Fruit fly (Drosophila melanogaster) whole organism, embryonic: ENCODE data around the gene asl.

ENCODE experiments used
- ATbp ChIP-seq: fragments of 200-800 bp; sonication (Bioruptor generic); optimal IDR thresholded peaks from 2 replicates; lab custom pipeline; 2017; ENCODE audit warnings: missing biosample characterization, mild to moderate bottlenecking, missing genetic modification characterization, missing genetic modification reagents
- Blimp-1 ChIP-seq: fragments of 200-800 bp; sonication (Bioruptor generic); optimal IDR thresholded peaks from 3 replicates; lab custom pipeline; 2018; ENCODE audit warnings: missing biosample characterization, missing genetic modification characterization, mild to moderate bottlenecking, moderate library complexity, missing genetic modification reagents
- CG10209 ChIP-seq: fragments of 200-800 bp; sonication (Bioruptor generic); optimal IDR thresholded peaks from 3 replicates; lab custom pipeline; 2017; ENCODE audit warnings: missing biosample characterization, mild to moderate bottlenecking, missing genetic modification characterization, missing genetic modification reagents
- CG11695 ChIP-seq: fragments of 200-800 bp; sonication (Bioruptor generic); IDR thresholded peaks from 3 replicates; pipeline ENCODE4 v1.3.6; 2022; ENCODE audit warnings: missing biosample characterization, missing genetic modification characterization
- CG12659 ChIP-seq: fragments of 200-800 bp; sonication (Bioruptor generic); optimal IDR thresholded peaks from 3 replicates; lab custom pipeline; 2017; ENCODE audit warnings: mild to moderate bottlenecking, missing biosample characterization, missing genetic modification reagents, missing genetic modification characterization
- CG12942 ChIP-seq: fragments of 200-800 bp; sonication (Bioruptor generic); optimal IDR thresholded peaks from 3 replicates; lab custom pipeline; 2016; ENCODE audit warnings: missing biosample characterization, missing genetic modification characterization
- CG13424 ChIP-seq: fragments of 200-800 bp; sonication (Bioruptor generic); optimal IDR thresholded peaks from 2 replicates; lab custom pipeline; 2019; ENCODE audit warnings: missing biosample characterization, mild to moderate bottlenecking, missing genetic modification characterization, moderate library complexity
- CG13624 ChIP-seq: fragments of 200-800 bp; sonication (Bioruptor generic); optimal IDR thresholded peaks from 2 replicates; lab custom pipeline; 2016; ENCODE audit warnings: missing biosample characterization, missing genetic modification characterization
- CG13775 ChIP-seq: fragments of 200-800 bp; sonication (Bioruptor generic); optimal IDR thresholded peaks from 3 replicates; lab custom pipeline; 2017; ENCODE audit warnings: missing biosample characterization, mild to moderate bottlenecking, missing genetic modification characterization
- CG17186 ChIP-seq: fragments of 200-800 bp; sonication (Bioruptor generic); optimal IDR thresholded peaks from 3 replicates; lab custom pipeline; 2017; ENCODE audit warnings: missing biosample characterization, missing genetic modification reagents, missing genetic modification characterization
- CG18764 ChIP-seq: fragments of 200-800 bp; sonication (Bioruptor generic); optimal IDR thresholded peaks from 3 replicates; lab custom pipeline; 2016; ENCODE audit warnings: missing biosample characterization, missing genetic modification characterization
- CG31365 ChIP-seq: fragments of 200-800 bp; sonication (Bioruptor generic); optimal IDR thresholded peaks from 2 replicates; lab custom pipeline; 2018; ENCODE audit warnings: missing biosample characterization, mild to moderate bottlenecking, missing genetic modification characterization
- CG3995 ChIP-seq: fragments of 200-800 bp; sonication (Bioruptor generic); optimal IDR thresholded peaks from 3 replicates; lab custom pipeline; 2016; ENCODE audit warnings: missing biosample characterization, missing genetic modification characterization
- CG4328 ChIP-seq: fragments of 200-800 bp; sonication (Bioruptor generic); optimal IDR thresholded peaks from 3 replicates; lab custom pipeline; 2017; ENCODE audit warnings: missing biosample characterization, missing genetic modification reagents, missing genetic modification characterization
- CG4404 ChIP-seq: fragments of 200-800 bp; sonication (Bioruptor generic); IDR thresholded peaks from 2 replicates; pipeline ENCODE4 v1.3.6; 2022; ENCODE audit warnings: missing biosample characterization, missing genetic modification characterization
- CG7928 ChIP-seq: fragments of 200-800 bp; sonication (Bioruptor generic); optimal IDR thresholded peaks from 2 replicates; lab custom pipeline; 2017; ENCODE audit warnings: missing biosample characterization, mild to moderate bottlenecking, missing genetic modification characterization
- CG9876 ChIP-seq: fragments of 200-800 bp; sonication (Bioruptor generic); optimal IDR thresholded peaks from 2 replicates; lab custom pipeline; 2016; ENCODE audit warnings: missing biosample characterization, missing genetic modification characterization
- Dad ChIP-seq: fragments of 200-800 bp; sonication (Bioruptor generic); optimal IDR thresholded peaks from 3 replicates; lab custom pipeline; 2016; ENCODE audit warnings: missing biosample characterization, missing genetic modification characterization
- HmgD ChIP-seq: fragments of 200-800 bp; sonication (Bioruptor generic); optimal IDR thresholded peaks from 3 replicates; lab custom pipeline; 2016; ENCODE audit warnings: missing biosample characterization, missing genetic modification characterization
- Hr78 ChIP-seq, 2 experiments: fragments of 200-800 bp in 1 of 2; fragments of >200 bp in 1 of 2; sonication (Bioruptor generic) in 1 of 2; optimal IDR thresholded peaks; 2 replicates each; lab custom pipeline; 2017 to 2019; ENCODE audit warnings: missing biosample characterization in 2 of 2, missing genetic modification characterization in 2 of 2, mild to moderate bottlenecking in 1 of 2, moderate library complexity in 1 of 2
- Jarid2 ChIP-seq: fragments of 200-800 bp; sonication (Bioruptor generic); optimal IDR thresholded peaks from 3 replicates; lab custom pipeline; 2017; ENCODE audit warnings: mild to moderate bottlenecking, missing biosample characterization, missing genetic modification reagents, missing genetic modification characterization
- Max ChIP-seq: fragments of 200-800 bp; sonication (Bioruptor generic); optimal IDR thresholded peaks from 2 replicates; lab custom pipeline; 2016; ENCODE audit warnings: missing biosample characterization, mild to moderate bottlenecking, missing genetic modification characterization
- Mrtf ChIP-seq: fragments of 200-800 bp; sonication (Bioruptor generic); IDR thresholded peaks from 3 replicates; pipeline ENCODE4 v1.3.6; 2022; ENCODE audit warnings: missing biosample characterization, missing genetic modification characterization
- PHDP ChIP-seq: fragments of 200-800 bp; sonication (Bioruptor generic); optimal IDR thresholded peaks from 3 replicates; lab custom pipeline; 2018; ENCODE audit warnings: missing biosample characterization, mild to moderate bottlenecking, missing genetic modification characterization, moderate library complexity
- Scr ChIP-seq: fragments of 200-800 bp; sonication (Bioruptor generic); IDR thresholded peaks from 2 replicates; pipeline ENCODE4 v1.3.6; 2022; ENCODE audit warnings: missing biosample characterization, missing genetic modification characterization; ENCODE audit not compliant: partially characterized antibody
- Sox102F ChIP-seq: fragments of 200-800 bp; sonication (Bioruptor generic); optimal IDR thresholded peaks from 2 replicates; lab custom pipeline; 2018; ENCODE audit warnings: missing biosample characterization, mild to moderate bottlenecking, missing genetic modification characterization, moderate library complexity
- Sry-β ChIP-seq: fragments of 200-800 bp; sonication (Bioruptor generic); optimal IDR thresholded peaks from 2 replicates; lab custom pipeline; 2018; ENCODE audit warnings: missing biosample characterization, mild to moderate bottlenecking, missing genetic modification characterization, moderate library complexity
- Stat92E ChIP-seq, 3 experiments: fragments of >200 bp in 2 of 3; fragments of 200-800 bp in 1 of 3; sonication (Bioruptor generic) in 1 of 3; optimal IDR thresholded peaks; 2 replicates each; lab custom pipeline; 2017 to 2019; ENCODE audit warnings: missing biosample characterization in 3 of 3, missing genetic modification characterization in 3 of 3, mild to moderate bottlenecking in 1 of 3, moderate library complexity in 1 of 3
- Vsx1 ChIP-seq: fragments of 200-800 bp; sonication (Bioruptor generic); optimal IDR thresholded peaks from 2 replicates; lab custom pipeline; 2017; ENCODE audit warnings: missing biosample characterization, mild to moderate bottlenecking, missing genetic modification characterization, missing genetic modification reagents
- ab ChIP-seq: fragments of 200-800 bp; sonication (Bioruptor generic); optimal IDR thresholded peaks from 2 replicates; lab custom pipeline; 2016; ENCODE audit warnings: missing biosample characterization, missing genetic modification characterization
- corto ChIP-seq: fragments of 200-800 bp; sonication (Bioruptor generic); optimal IDR thresholded peaks from 2 replicates; lab custom pipeline; 2016; ENCODE audit warnings: missing biosample characterization, mild to moderate bottlenecking, missing genetic modification characterization, moderate library complexity
- crc ChIP-seq: fragments of 200-800 bp; sonication (Bioruptor generic); optimal IDR thresholded peaks from 2 replicates; lab custom pipeline; 2016; ENCODE audit warnings: missing biosample characterization, missing genetic modification characterization
- dm ChIP-seq: fragments of 200-800 bp; sonication (Bioruptor generic); optimal IDR thresholded peaks from 3 replicates; lab custom pipeline; 2016; ENCODE audit warnings: missing biosample characterization, missing genetic modification characterization
- emc ChIP-seq: fragments of 200-800 bp; sonication (Bioruptor generic); optimal IDR thresholded peaks from 2 replicates; lab custom pipeline; 2016; ENCODE audit warnings: missing biosample characterization, missing genetic modification characterization
- hkb ChIP-seq, 2 experiments: fragments of 200-800 bp in 1 of 2; fragments of >200 bp in 1 of 2; sonication (Bioruptor generic) in 1 of 2; IDR thresholded peaks in 1 of 2; optimal IDR thresholded peaks in 1 of 2; 2 replicates each; pipeline versions ENCODE4 v1.3.6 to Lab custom; 2017 to 2022; ENCODE audit warnings: missing biosample characterization in 1 of 2, missing genetic modification characterization in 1 of 2
- ind ChIP-seq: fragments of 200-800 bp; sonication (Bioruptor generic); optimal IDR thresholded peaks from 3 replicates; lab custom pipeline; 2016; ENCODE audit warnings: missing biosample characterization, missing genetic modification characterization
- jigr1 ChIP-seq: fragments of 200-800 bp; sonication (Bioruptor generic); IDR thresholded peaks from 3 replicates; pipeline ENCODE4 v1.3.6; 2022; ENCODE audit warnings: missing biosample characterization, missing genetic modification characterization
- kni ChIP-seq: fragments of 200-800 bp; sonication (Bioruptor generic); optimal IDR thresholded peaks from 3 replicates; lab custom pipeline; 2017; ENCODE audit warnings: mild to moderate bottlenecking, missing biosample characterization, missing genetic modification reagents, missing genetic modification characterization
- nau ChIP-seq: fragments of 200-800 bp; sonication (Bioruptor generic); optimal IDR thresholded peaks from 3 replicates; lab custom pipeline; 2017; ENCODE audit warnings: missing biosample characterization, mild to moderate bottlenecking, missing genetic modification characterization, missing genetic modification reagents
- nmo ChIP-seq: fragments of 200-800 bp; sonication (Bioruptor generic); optimal IDR thresholded peaks from 2 replicates; lab custom pipeline; 2018; ENCODE audit warnings: missing biosample characterization, mild to moderate bottlenecking, missing genetic modification characterization, moderate library complexity
- nom ChIP-seq: fragments of 200-800 bp; sonication (Bioruptor generic); optimal IDR thresholded peaks from 2 replicates; lab custom pipeline; 2017; ENCODE audit warnings: missing biosample characterization, missing genetic modification characterization, mild to moderate bottlenecking, moderate library complexity, missing genetic modification reagents
- pho ChIP-seq: fragments of 200-800 bp; sonication (Bioruptor generic); optimal IDR thresholded peaks from 2 replicates; lab custom pipeline; 2016; ENCODE audit warnings: missing biosample characterization, missing genetic modification characterization
- pum ChIP-seq: fragments of 200-800 bp; sonication (Bioruptor generic); optimal IDR thresholded peaks from 2 replicates; lab custom pipeline; 2016; ENCODE audit warnings: missing biosample characterization, missing genetic modification characterization
- run ChIP-seq: fragments of 200-800 bp; sonication (Bioruptor generic); optimal IDR thresholded peaks from 3 replicates; lab custom pipeline; 2018; ENCODE audit warnings: missing biosample characterization, mild to moderate bottlenecking, missing genetic modification characterization
- schlank ChIP-seq: fragments of 200-800 bp; sonication (Bioruptor generic); optimal IDR thresholded peaks from 2 replicates; lab custom pipeline; 2018; ENCODE audit warnings: missing biosample characterization, mild to moderate bottlenecking, missing genetic modification characterization
- sqz ChIP-seq: fragments of 200-800 bp; sonication (Bioruptor generic); optimal IDR thresholded peaks from 3 replicates; lab custom pipeline; 2018; ENCODE audit warnings: missing biosample characterization, mild to moderate bottlenecking, missing genetic modification characterization
- trem ChIP-seq: fragments of 200-800 bp; optimal IDR thresholded peaks from 3 replicates; lab custom pipeline; 2019; ENCODE audit warnings: missing biosample characterization, mild to moderate bottlenecking, missing genetic modification characterization, moderate library complexity
- tup ChIP-seq: fragments of 200-800 bp; sonication (Bioruptor generic); optimal IDR thresholded peaks from 2 replicates; lab custom pipeline; 2016; ENCODE audit warnings: missing biosample characterization, mild to moderate bottlenecking, missing genetic modification characterization, moderate library complexity

asl gene

DNA sequence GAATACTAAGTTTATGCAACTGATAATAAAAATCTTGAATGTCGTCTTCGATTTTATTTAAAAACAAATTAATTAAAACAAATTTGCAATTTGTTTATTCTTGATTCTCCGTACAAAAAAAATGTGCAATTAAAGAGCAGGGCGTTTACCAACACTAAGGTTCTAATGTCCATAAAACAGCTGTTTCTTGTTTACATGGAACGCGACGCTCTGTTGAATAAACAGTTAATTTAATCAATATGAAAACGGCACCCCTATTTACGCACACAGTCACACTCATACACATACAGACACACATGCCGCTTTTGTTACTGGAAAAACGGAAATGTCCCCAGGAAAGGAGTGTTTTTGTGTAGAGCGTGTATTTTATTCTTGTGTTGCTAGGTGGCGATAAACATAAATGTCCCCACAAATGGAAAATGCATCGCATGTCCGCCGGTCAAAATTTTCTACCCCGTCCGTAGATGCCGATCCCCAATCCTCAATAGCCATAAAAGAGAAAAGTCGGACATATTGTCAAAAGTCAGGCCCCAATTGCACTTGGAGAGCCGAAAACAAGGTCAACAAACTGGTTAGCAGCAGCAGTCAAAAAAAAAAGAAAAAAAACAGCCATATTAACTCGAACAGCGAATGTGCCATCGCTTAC is 16.8 kb upstream of the asl start (continued):
- TF ChIP-seq CG13424 (peak; percentile 72), CG12659 (GFP tag; lab: Kevin White, UChicago) (peak; percentile 70), Dad (GFP tag; lab: Kevin White, UChicago) (peak; percentile 63), CG17186 (GFP tag; lab: Kevin White, UChicago) (peak; percentile 56), HmgD (GFP tag; lab: Kevin White, UChicago) (peak; percentile 47), PHDP (tag; lab: Kevin White, UChicago) (peak; percentile 76), Max (GFP tag; lab: Kevin White, UChicago) (peak; percentile 70), CG13775 (GFP tag; lab: Kevin White, UChicago) (peak; percentile 52), CG3995 (GFP tag; lab: Kevin White, UChicago) (peak; percentile 8), CG10209 (GFP tag; lab: Kevin White, UChicago) (peak; percentile 86), CG12942 (GFP tag; lab: Kevin White, UChicago) (peak; percentile 81), Blimp-1 (GFP tag; lab: Kevin White, UChicago) (peak; percentile 70), Jarid2 (GFP tag; lab: Kevin White, UChicago) (peak; percentile 28), tup (GFP tag; lab: Kevin White, UChicago) (peak; percentile 65), nau (GFP tag; lab: Kevin White, UChicago) (peak; percentile 83), CG31365 (tag; lab: Kevin White, UChicago) (peak; percentile 69), Hr78 (GFP tag; optimal IDR thresholded peaks at IDR 0.05; lab: Kevin White, UChicago) (no peak), pho (GFP tag; lab: Kevin White, UChicago) (peak; percentile 54), trem (tag; lab: Kevin White, UChicago) (peak; percentile 71), nmo (peak; percentile 41), Sox102F (peak; percentile 61), crc (GFP tag; lab: Kevin White, UChicago) (peak; percentile 50), jigr1 (GFP tag; lab: Robert Waterston, UW) (no peak), nom (GFP tag; lab: Kevin White, UChicago) (peak; percentile 68), pum (GFP tag; lab: Kevin White, UChicago) (peak; percentile 28), ind (GFP tag; lab: Kevin White, UChicago) (no peak), dm (GFP tag; lab: Kevin White, UChicago) (peak; percentile 50), ab (GFP tag; lab: Kevin White, UChicago) (no peak), schlank (tag; lab: Kevin White, UChicago) (peak; percentile 62), CG18764 (GFP tag; lab: Kevin White, UChicago) (peak; percentile 70), Scr (GFP tag; lab: Robert Waterston, UW) (no peak), CG13624 (GFP tag; lab: Kevin White, UChicago) (peak; percentile 28), Stat92E (GFP tag; optimal IDR thresholded peaks at IDR 0.05; lab: Kevin White, UChicago) (peak in 1 of 3 experiments; percentile 78), CG9876 (GFP tag; lab: Kevin White, UChicago) (peak; percentile 51), Mrtf (GFP tag; lab: Robert Waterston, UW) (no peak), emc (peak; percentile 37), sqz (GFP tag; lab: Kevin White, UChicago) (peak; percentile 99), CG7928 (GFP tag; lab: Kevin White, UChicago) (no peak), ATbp (GFP tag; lab: Kevin White, UChicago) (peak; percentile 93), CG4328 (GFP tag; lab: Kevin White, UChicago) (peak; percentile 89), CG11695 (no peak), kni (peak; percentile 96), corto (no peak), run (tag; lab: Kevin White, UChicago) (peak; percentile 50), CG4404 (GFP tag; lab: Robert Waterston, UW) (no peak), hkb (optimal IDR thresholded peaks at IDR 0.05; lab: Kevin White, UChicago) (no peak), hkb (GFP tag; IDR thresholded peaks at IDR 0.05; lab: Robert Waterston, UW) (no peak), Sry-β (GFP tag; lab: Kevin White, UChicago) (peak; percentile 65), Vsx1 (GFP tag; lab: Kevin White, UChicago) (peak; percentile 88)
